Fruit fly (Drosophila melanogaster): ENCODE results near the gene CG13083.

The CG13083 gene

dm6 chr2L:19492934-19493686 is 5.8 kb downstream of the CG13083 start, which contains the start of the genes swm and Ctu2 (continued):
- TF ChIP-seq CG9437 (GFP tag; optimal IDR thresholded peaks at IDR 0.05) (peak; percentile 79), gt (GFP tag; IDR thresholded peaks at IDR 0.05) (no peak), row (GFP tag; IDR thresholded peaks at IDR 0.05) (peak; percentile 90), CG17385 (GFP tag; optimal IDR thresholded peaks at IDR 0.05) (peak; percentile 94), trem (tag; optimal IDR thresholded peaks at IDR 0.05) (peak; percentile 74), Ets65A (GFP tag) (no peak), HmgZ (tag; optimal IDR thresholded peaks at IDR 0.05) (peak; percentile 22), HLH4C (GFP tag; IDR thresholded peaks at IDR 0.05; ENCODE audit: partially characterized antibody) (peak; percentile 67), CG6765 (GFP tag; optimal IDR thresholded peaks at IDR 0.05) (no peak), CG34224 (GFP tag; IDR thresholded peaks at IDR 0.05; ENCODE audit: partially characterized antibody) (peak; percentile 71), H2.0 (GFP tag; IDR thresholded peaks at IDR 0.05) (0 out of 2 replicates have a peak, but pooled peaks have one; percentile 27), D19A (tag; optimal IDR thresholded peaks at IDR 0.05) (no peak), insv (GFP tag; optimal IDR thresholded peaks at IDR 0.05) (peak in 1 of 2 experiments; percentile 51), CG11398 (GFP tag; optimal IDR thresholded peaks at IDR 0.05) (no peak), sens (GFP tag) (peak; percentile 66), caup (GFP tag; optimal IDR thresholded peaks at IDR 0.05; ENCODE audit: severe bottlenecking) (no peak), cwo (GFP tag; optimal IDR thresholded peaks at IDR 0.05) (peak; percentile 43), Lim3 (GFP tag; IDR thresholded peaks at IDR 0.05) (no peak), zen2 (GFP tag; IDR thresholded peaks at IDR 0.05; ENCODE audit: partially characterized antibody) (peak; percentile 59; the same call in 2 of the 3 replicates), CG15479 (GFP tag; optimal IDR thresholded peaks at IDR 0.05) (peak; percentile 30), CG33557 (GFP tag; optimal IDR thresholded peaks at IDR 0.05) (peak; percentile 58), CG14860 (GFP tag; IDR thresholded peaks at IDR 0.05; ENCODE audit: partially characterized antibody) (peak; percentile 64; the same call in 1 of the 3 replicates), nau (GFP tag; optimal IDR thresholded peaks at IDR 0.05) (no peak), tin (GFP tag; optimal IDR thresholded peaks at IDR 0.05) (peak; percentile 61), CG17829 (tag; optimal IDR thresholded peaks at IDR 0.05) (peak; percentile 72), Fer2 (tag; optimal IDR thresholded peaks at IDR 0.05) (peak; percentile 69), CG13287 (GFP tag; IDR thresholded peaks at IDR 0.05; ENCODE audit: partially characterized antibody) (peak; percentile 71), Dek (tag; optimal IDR thresholded peaks at IDR 0.05) (peak; percentile 68), crc (GFP tag; optimal IDR thresholded peaks at IDR 0.05) (no peak), CG12155 (GFP tag; optimal IDR thresholded peaks at IDR 0.05) (peak; percentile 60), MESR4 (GFP tag; optimal IDR thresholded peaks at IDR 0.05) (peak; percentile 96), CG17186 (GFP tag; optimal IDR thresholded peaks at IDR 0.05) (peak; percentile 47), CrebB (tag; optimal IDR thresholded peaks at IDR 0.05) (peak; percentile 9), CG1792 (GFP tag; optimal IDR thresholded peaks at IDR 0.05) (no peak), grn (GFP tag; optimal IDR thresholded peaks at IDR 0.05) (no peak), jing (GFP tag; optimal IDR thresholded peaks at IDR 0.05) (no peak), CG13296 (GFP tag; optimal IDR thresholded peaks at IDR 0.05) (peak; percentile 68), CG43689 (GFP tag; IDR thresholded peaks at IDR 0.05) (no peak), CG10366 (GFP tag; IDR thresholded peaks at IDR 0.05) (peak; percentile 25; the same call in 1 of the 2 replicates), bsh (GFP tag; optimal IDR thresholded peaks at IDR 0.05) (peak in 1 of 2 experiments; percentile 67), ase (GFP tag; IDR thresholded peaks at IDR 0.05) (no peak), CG2129 (GFP tag; IDR thresholded peaks at IDR 0.05; ENCODE audit: partially characterized antibody) (peak; percentile 19; the same call in 1 of the 2 replicates), Sry-δ (GFP tag; optimal IDR thresholded peaks at IDR 0.05) (peak; percentile 64), CG8388 (GFP tag; optimal IDR thresholded peaks at IDR 0.05) (peak; percentile 69), CG7928 (GFP tag; optimal IDR thresholded peaks at IDR 0.05) (peak; percentile 88), CG8089 (GFP tag; optimal IDR thresholded peaks at IDR 0.05) (no peak), MBD-R2 (GFP tag; IDR thresholded peaks at IDR 0.05) (no peak; the same call in 1 of the 2 replicates), CG30431 (GFP tag; optimal IDR thresholded peaks at IDR 0.05) (no peak)

Data from whole organism, embryonic.